Fruit fly (Drosophila melanogaster): ENCODE measurements around the gene CG15922.

DNA sequence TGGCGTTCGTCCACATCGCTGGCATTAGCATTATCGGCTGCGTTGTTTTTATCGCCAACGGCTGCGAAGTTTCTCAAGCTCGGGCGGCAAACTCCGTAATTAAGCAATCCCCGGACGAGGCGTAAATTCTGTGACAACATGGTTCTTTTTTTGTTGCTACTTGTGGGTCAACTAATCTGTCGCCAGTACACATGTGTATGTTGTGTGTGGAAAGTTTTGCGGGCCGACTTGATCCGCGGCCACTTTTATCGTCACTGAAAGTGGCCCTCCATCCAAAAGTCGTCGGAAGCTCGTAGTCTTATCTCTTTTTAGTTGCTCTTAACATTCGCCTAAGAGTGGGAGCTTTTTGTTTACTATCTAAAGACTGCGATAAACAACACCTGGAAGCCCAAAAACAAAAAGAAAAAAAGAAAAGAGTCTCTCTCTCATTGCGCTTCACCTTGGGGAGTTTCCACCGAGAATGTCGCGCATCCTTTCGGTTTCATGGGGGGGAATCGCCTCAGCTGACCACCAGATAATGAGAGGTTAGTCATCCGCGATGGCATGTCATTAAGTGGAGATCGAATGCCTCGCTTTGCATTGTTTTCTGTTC lies 3.8 kb upstream of the CG15922 start, which contains the start of gene CG10877:
- no peak for TF ChIP-seq CG9705 (GFP tag; optimal IDR thresholded peaks at IDR 0.05)
- no peak for TF ChIP-seq OdsH (GFP tag; optimal IDR thresholded peaks at IDR 0.05)
- TF ChIP-seq Hr78 (GFP tag; optimal IDR thresholded peaks at IDR 0.05): no peak

Measured in whole organism, wandering third instar larva.